Worm (Caenorhabditis elegans): ENCODE data around the gene fbxa-50.

- TF ChIP-seq ceh-24 (tag; optimal IDR thresholded peaks at IDR 0.05) (no peak), gmeb-2 (tag; optimal IDR thresholded peaks at IDR 0.05) (no peak), nhr-232 (tag; optimal IDR thresholded peaks at IDR 0.05) (no peak), pha-2 (tag; optimal IDR thresholded peaks at IDR 0.05) (no peak)
These were observed 9.1 kb downstream of the fbxa-50 start for ce11 chrIII:1279197-1279596.

All from whole organism, late embryonic.